Fruit fly (Drosophila melanogaster): ENCODE results near the gene mus304.

DNA sequence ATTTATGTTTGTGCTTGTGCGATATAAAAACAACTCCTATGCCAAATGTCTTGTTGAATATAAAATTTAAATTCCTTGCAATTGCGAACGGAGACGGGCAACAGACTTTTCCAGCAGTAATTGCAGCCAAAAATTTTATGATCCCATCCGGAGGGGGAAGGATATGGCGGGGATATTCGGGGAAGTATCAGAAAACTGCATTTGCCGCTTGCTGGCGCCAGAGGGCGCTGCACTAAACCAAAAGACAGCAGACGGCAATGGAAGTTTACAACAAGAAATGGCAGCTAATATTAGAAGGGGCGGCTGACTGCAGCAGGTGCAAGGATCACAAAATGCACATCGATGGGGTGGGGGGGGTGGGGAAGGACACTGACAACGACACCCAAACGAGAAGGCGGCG, 51.6 kb downstream of the mus304 start:
- TF ChIP-seq dac (GFP tag; optimal IDR thresholded peaks at IDR 0.05) = no peak
- TF ChIP-seq OdsH (GFP tag; optimal IDR thresholded peaks at IDR 0.05) = no peak
- TF ChIP-seq CG8119 (GFP tag; IDR thresholded peaks at IDR 0.05) = no peak
- TF ChIP-seq Smox (GFP tag; optimal IDR thresholded peaks at IDR 0.05) = no peak
- no peak for TF ChIP-seq Sox15 (GFP tag; optimal IDR thresholded peaks at IDR 0.05)
- no peak for TF ChIP-seq CG6276 (GFP tag; optimal IDR thresholded peaks at IDR 0.05)
- no peak for TF ChIP-seq CG3032 (tag; optimal IDR thresholded peaks at IDR 0.05)
- no peak for TF ChIP-seq dsx (GFP tag; optimal IDR thresholded peaks at IDR 0.05; ENCODE audit: poor library complexity, severe bottlenecking)
